Fruit fly (Drosophila melanogaster): ENCODE results near the gene CarT.

Gene CarT

dm6 chr2L:20682136-20682733, 47.8 kb downstream of the CarT start, which contains the start of gene CG2617:
Gene CG2617 (plus strand): TSS chr2L:20682368.
- peak; percentile 16 for TF ChIP-seq stwl (tag; optimal IDR thresholded peaks at IDR 0.05)
- TF ChIP-seq CG10267 (tag; optimal IDR thresholded peaks at IDR 0.05), result no peak
- TF ChIP-seq crol (GFP tag; IDR thresholded peaks at IDR 0.05), result no peak
- peak; percentile 50; the same call in 2 of the 3 replicates for TF ChIP-seq knrl (GFP tag; IDR thresholded peaks at IDR 0.05; ENCODE audit: partially characterized antibody)
- no peak for TF ChIP-seq CG14014 (GFP tag; IDR thresholded peaks at IDR 0.05)
- TF ChIP-seq HLH54F (GFP tag; optimal IDR thresholded peaks at IDR 0.05), result no peak
- TF ChIP-seq tgo (GFP tag; IDR thresholded peaks at IDR 0.05), result 0 out of 3 replicates have a peak, but pooled peaks have one; percentile 8
- peak; percentile 65 for TF ChIP-seq E2f2 (GFP tag; IDR thresholded peaks at IDR 0.05)
- no peak for TF ChIP-seq Hey (tag; optimal IDR thresholded peaks at IDR 0.05)
- peak; percentile 37; the same call in 1 of the 2 replicates for TF ChIP-seq amos (GFP tag; IDR thresholded peaks at IDR 0.05; ENCODE audit: partially characterized antibody)
- no peak for TF ChIP-seq gcm2 (GFP tag; optimal IDR thresholded peaks at IDR 0.05)
- no peak for TF ChIP-seq CG6854 (GFP tag; optimal IDR thresholded peaks at IDR 0.05)
- 0 out of 2 replicates have a peak, but pooled peaks have one; percentile 19 for TF ChIP-seq hbn (GFP tag; IDR thresholded peaks at IDR 0.05; ENCODE audit: partially characterized antibody)
- TF ChIP-seq sr (GFP tag; IDR thresholded peaks at IDR 0.05), result no peak
- TF ChIP-seq CG9727 (GFP tag; optimal IDR thresholded peaks at IDR 0.05), result no peak
- no peak for TF ChIP-seq Neu2 (GFP tag; optimal IDR thresholded peaks at IDR 0.05; ENCODE audit: borderline replicate concordance)
- TF ChIP-seq CG15479 (GFP tag; optimal IDR thresholded peaks at IDR 0.05), result no peak
- TF ChIP-seq H2.0 (GFP tag; IDR thresholded peaks at IDR 0.05), result no peak
- TF ChIP-seq ken (GFP tag; IDR thresholded peaks at IDR 0.05), result no peak
- no peak for TF ChIP-seq CG13775 (GFP tag; optimal IDR thresholded peaks at IDR 0.05)
- no peak for TF ChIP-seq z (GFP tag; IDR thresholded peaks at IDR 0.05)
- no peak for TF ChIP-seq D (optimal IDR thresholded peaks at IDR 0.05)
- TF ChIP-seq D (GFP tag; optimal IDR thresholded peaks at IDR 0.05), result no peak
- no peak for TF ChIP-seq CG14441 (GFP tag; IDR thresholded peaks at IDR 0.05)
- TF ChIP-seq fd64A (GFP tag; optimal IDR thresholded peaks at IDR 0.05), result no peak
- no peak for TF ChIP-seq Dek (tag; optimal IDR thresholded peaks at IDR 0.05)
- TF ChIP-seq CG8924 (tag; optimal IDR thresholded peaks at IDR 0.05), result no peak
- TF ChIP-seq usp (GFP tag; optimal IDR thresholded peaks at IDR 0.05), result no peak
- no peak for TF ChIP-seq ssp (GFP tag; IDR thresholded peaks at IDR 0.05)
- TF ChIP-seq CG1233 (GFP tag; optimal IDR thresholded peaks at IDR 0.05), result no peak
- no peak for TF ChIP-seq CG12236 (GFP tag; optimal IDR thresholded peaks at IDR 0.05)
- 0 out of 2 replicates have a peak, but pooled peaks have one; percentile 42 for TF ChIP-seq Bgb (GFP tag; IDR thresholded peaks at IDR 0.05; ENCODE audit: partially characterized antibody)
- TF ChIP-seq pzg (GFP tag; optimal IDR thresholded peaks at IDR 0.05), result peak; percentile 18
- TF ChIP-seq Mad (GFP tag; optimal IDR thresholded peaks at IDR 0.05), result no peak
- TF ChIP-seq CG13287 (GFP tag; IDR thresholded peaks at IDR 0.05; ENCODE audit: partially characterized antibody), result peak; percentile 47
- no peak for TF ChIP-seq CHES-1-like (GFP tag; optimal IDR thresholded peaks at IDR 0.05)
- no peak for TF ChIP-seq tio (GFP tag; optimal IDR thresholded peaks at IDR 0.05)
- TF ChIP-seq az2 (GFP tag; optimal IDR thresholded peaks at IDR 0.05), result no peak
- peak; percentile 55 for TF ChIP-seq Med (GFP tag)
- 0 out of 3 replicates have a peak, but pooled peaks have one; percentile 10 for TF ChIP-seq Doc3 (GFP tag; IDR thresholded peaks at IDR 0.05; ENCODE audit: partially characterized antibody)
- TF ChIP-seq CG9797 (GFP tag; optimal IDR thresholded peaks at IDR 0.05), result peak; percentile 43
- TF ChIP-seq CG11504 (tag; optimal IDR thresholded peaks at IDR 0.05), result no peak
- no peak for TF ChIP-seq ara (GFP tag; IDR thresholded peaks at IDR 0.05)
- no peak for TF ChIP-seq CG14667 (GFP tag; IDR thresholded peaks at IDR 0.05)
- TF ChIP-seq jumu (GFP tag; optimal IDR thresholded peaks at IDR 0.05), result no peak
- no peak for TF ChIP-seq Hmr (GFP tag; optimal IDR thresholded peaks at IDR 0.05)
- TF ChIP-seq CG34224 (GFP tag; IDR thresholded peaks at IDR 0.05; ENCODE audit: partially characterized antibody), result no peak
- no peak for TF ChIP-seq ap (GFP tag; IDR thresholded peaks at IDR 0.05)
- no peak for TF ChIP-seq dmrt99B (tag; optimal IDR thresholded peaks at IDR 0.05)
- no peak for TF ChIP-seq NK7.1 (GFP tag; optimal IDR thresholded peaks at IDR 0.05)
